Fruit fly (Drosophila melanogaster) whole organism, embryonic: ENCODE results near the gene SCCRO.
A peak's percentile ranks its signal among the peaks of the same experiment; 100 is the strongest.

Experiments used
- B-H2 ChIP-seq: fragments of 200-800 bp; sonication (Bioruptor generic); optimal IDR thresholded peaks from 2 replicates; lab custom pipeline; 2018; ENCODE audit warnings: missing biosample characterization, mild to moderate bottlenecking, missing genetic modification characterization
- BEAF-32 ChIP-seq: fragments of 200-800 bp; sonication (Bioruptor generic); optimal IDR thresholded peaks from 3 replicates; lab custom pipeline; 2017; ENCODE audit warnings: missing biosample characterization, missing genetic modification characterization, mild to moderate bottlenecking, moderate library complexity, missing genetic modification reagents
- CG11398 ChIP-seq: fragments of 200-800 bp; sonication (Bioruptor generic); optimal IDR thresholded peaks from 2 replicates; lab custom pipeline; 2016; ENCODE audit warnings: missing biosample characterization, missing genetic modification characterization
- CG12391 ChIP-seq: fragments of 200-800 bp; sonication (Bioruptor generic); optimal IDR thresholded peaks from 3 replicates; lab custom pipeline; 2018; ENCODE audit warnings: missing biosample characterization, mild to moderate bottlenecking, missing genetic modification characterization, moderate library complexity
- CG15073 ChIP-seq: fragments of 200-800 bp; sonication (Bioruptor generic); optimal IDR thresholded peaks from 2 replicates; lab custom pipeline; 2016; ENCODE audit warnings: missing biosample characterization, missing genetic modification characterization
- CG15479 ChIP-seq: fragments of 200-800 bp; sonication (Bioruptor generic); optimal IDR thresholded peaks from 3 replicates; lab custom pipeline; 2019; ENCODE audit warnings: missing biosample characterization, mild to moderate bottlenecking, missing genetic modification characterization, moderate library complexity
- CG16813 ChIP-seq: fragments of 200-800 bp; sonication (Bioruptor generic); IDR thresholded peaks from 3 replicates; pipeline ENCODE4 v1.3.6; 2022; ENCODE audit warnings: missing biosample characterization, missing genetic modification characterization; ENCODE audit not compliant: partially characterized antibody
- CG17359 ChIP-seq: fragments of 200-800 bp; sonication (Bioruptor generic); optimal IDR thresholded peaks from 3 replicates; lab custom pipeline; 2018; ENCODE audit warnings: missing biosample characterization, mild to moderate bottlenecking, missing genetic modification characterization, moderate library complexity
- CG17385 ChIP-seq: fragments of 200-800 bp; sonication (Bioruptor generic); optimal IDR thresholded peaks from 3 replicates; lab custom pipeline; 2018; ENCODE audit warnings: missing biosample characterization, mild to moderate bottlenecking, missing genetic modification characterization
- CG3163 ChIP-seq: fragments of 200-800 bp; sonication (Bioruptor generic); optimal IDR thresholded peaks from 3 replicates; lab custom pipeline; 2016; ENCODE audit warnings: missing biosample characterization, missing genetic modification characterization
- CG34376 ChIP-seq: fragments of 200-800 bp; sonication (Bioruptor generic); optimal IDR thresholded peaks from 2 replicates; lab custom pipeline; 2018; ENCODE audit warnings: missing biosample characterization, mild to moderate bottlenecking, missing genetic modification characterization
- CG6272 ChIP-seq: fragments of 200-800 bp; sonication (Bioruptor generic); IDR thresholded peaks from 2 replicates; pipeline ENCODE4 v1.3.6; 2022; ENCODE audit warnings: missing biosample characterization, missing genetic modification characterization
- CG6854 ChIP-seq: fragments of 200-800 bp; sonication (Bioruptor generic); optimal IDR thresholded peaks from 3 replicates; lab custom pipeline; 2017; ENCODE audit warnings: missing biosample characterization, mild to moderate bottlenecking, missing genetic modification characterization
- CG8359 ChIP-seq: fragments of 200-800 bp; sonication (Bioruptor generic); optimal IDR thresholded peaks from 2 replicates; lab custom pipeline; 2017; ENCODE audit warnings: missing biosample characterization, mild to moderate bottlenecking, missing genetic modification characterization, borderline replicate concordance
- CTCF ChIP-seq: fragments of 200-800 bp; sonication (Bioruptor generic); optimal IDR thresholded peaks from 2 replicates; lab custom pipeline; 2017; ENCODE audit warnings: missing biosample characterization, mild to moderate bottlenecking, missing genetic modification characterization, moderate library complexity
- CoRest ChIP-seq: fragments of 200-800 bp; sonication (Bioruptor generic); optimal IDR thresholded peaks from 3 replicates; lab custom pipeline; 2018; ENCODE audit warnings: missing biosample characterization, mild to moderate bottlenecking, missing genetic modification characterization, moderate library complexity
- CrebB ChIP-seq: fragments of 200-800 bp; sonication (Bioruptor generic); optimal IDR thresholded peaks from 3 replicates; lab custom pipeline; 2018; ENCODE audit warnings: missing biosample characterization, mild to moderate bottlenecking, missing genetic modification characterization
- Ets97D ChIP-seq: fragments of 200-800 bp; sonication (Bioruptor generic); optimal IDR thresholded peaks from 3 replicates; lab custom pipeline; 2016; ENCODE audit warnings: missing biosample characterization, missing genetic modification characterization
- Fer1 ChIP-seq: fragments of 200-800 bp; sonication (Bioruptor generic); optimal IDR thresholded peaks from 2 replicates; lab custom pipeline; 2017; ENCODE audit warnings: missing biosample characterization, mild to moderate bottlenecking, missing genetic modification characterization
- Med ChIP-seq: fragments of 200-800 bp; sonication (Bioruptor generic); peaks from one replicate; lab custom pipeline; 2016; ENCODE audit warnings: missing biosample characterization, missing genetic modification characterization, mild to moderate bottlenecking, inconsistent platforms, moderate library complexity
- Myb ChIP-seq: fragments of 200-800 bp; sonication (Bioruptor generic); optimal IDR thresholded peaks from 2 replicates; lab custom pipeline; 2016; ENCODE audit warnings: missing biosample characterization, missing genetic modification characterization
- NC2α ChIP-seq: fragments of 200-800 bp; sonication (Bioruptor generic); optimal IDR thresholded peaks from 2 replicates; lab custom pipeline; 2016; ENCODE audit warnings: missing biosample characterization, missing genetic modification characterization
- Sox100B ChIP-seq: fragments of 200-800 bp; sonication (Bioruptor generic); optimal IDR thresholded peaks from 3 replicates; lab custom pipeline; 2018; ENCODE audit warnings: missing biosample characterization, mild to moderate bottlenecking, missing genetic modification characterization
- Stat92E ChIP-seq, 3 experiments: fragments of >200 bp in 2 of 3; fragments of 200-800 bp in 1 of 3; sonication (Bioruptor generic) in 1 of 3; optimal IDR thresholded peaks; 2 replicates each; lab custom pipeline; 2017 to 2019; ENCODE audit warnings: missing biosample characterization in 3 of 3, missing genetic modification characterization in 3 of 3, mild to moderate bottlenecking in 1 of 3, moderate library complexity in 1 of 3
- TFAM ChIP-seq: fragments of 200-800 bp; sonication (Bioruptor generic); optimal IDR thresholded peaks from 2 replicates; lab custom pipeline; 2017; ENCODE audit warnings: missing biosample characterization, missing genetic modification characterization, inconsistent platforms
- amos ChIP-seq: fragments of 200-800 bp; sonication (Bioruptor generic); IDR thresholded peaks from 2 replicates; pipeline ENCODE4 v1.3.6; 2022; ENCODE audit warnings: missing biosample characterization, missing genetic modification characterization; ENCODE audit not compliant: partially characterized antibody
- ap ChIP-seq: fragments of 200-800 bp; sonication (Bioruptor generic); IDR thresholded peaks from 2 replicates; pipeline ENCODE4 v1.3.6; 2022; ENCODE audit warnings: missing biosample characterization, missing genetic modification characterization
- ara ChIP-seq: fragments of 200-800 bp; sonication (Bioruptor generic); IDR thresholded peaks from 2 replicates; pipeline ENCODE4 v1.3.6; 2022; ENCODE audit warnings: missing biosample characterization, missing genetic modification characterization
- bsh ChIP-seq, 2 experiments: fragments of 200-800 bp; sonication (Bioruptor generic); optimal IDR thresholded peaks; 2 replicates each; lab custom pipeline; 2017 to 2018; ENCODE audit warnings: mild to moderate bottlenecking in 2 of 2, missing biosample characterization in 2 of 2, missing genetic modification characterization in 2 of 2, moderate library complexity in 1 of 2
- ci ChIP-seq: fragments of 200-800 bp; sonication (Bioruptor generic); IDR thresholded peaks from 3 replicates; pipeline ENCODE4 v1.3.6; 2022; ENCODE audit warnings: missing biosample characterization, missing genetic modification characterization
- corto ChIP-seq: fragments of 200-800 bp; sonication (Bioruptor generic); optimal IDR thresholded peaks from 2 replicates; lab custom pipeline; 2016; ENCODE audit warnings: missing biosample characterization, mild to moderate bottlenecking, missing genetic modification characterization, moderate library complexity
- crol ChIP-seq: fragments of 200-800 bp; sonication (Bioruptor generic); IDR thresholded peaks from 2 replicates; pipeline ENCODE4 v1.3.6; 2022; ENCODE audit warnings: missing biosample characterization, missing genetic modification characterization
- da ChIP-seq: fragments of 200-800 bp; sonication (Bioruptor generic); optimal IDR thresholded peaks from 2 replicates; lab custom pipeline; 2016; ENCODE audit warnings: missing biosample characterization, missing genetic modification characterization
- disco-r ChIP-seq: fragments of 200-800 bp; sonication (Bioruptor generic); optimal IDR thresholded peaks from 2 replicates; lab custom pipeline; 2016; ENCODE audit warnings: missing biosample characterization, missing genetic modification characterization
- en ChIP-seq: fragments of 200-800 bp; sonication (Bioruptor generic); optimal IDR thresholded peaks from 2 replicates; lab custom pipeline; 2016; ENCODE audit warnings: missing biosample characterization, missing genetic modification characterization
- exex ChIP-seq: fragments of 200-800 bp; sonication (Bioruptor generic); optimal IDR thresholded peaks from 4 replicates; lab custom pipeline; 2018; ENCODE audit warnings: missing biosample characterization, mild to moderate bottlenecking, missing genetic modification characterization, moderate library complexity
- fd64A ChIP-seq: fragments of 200-800 bp; sonication (Bioruptor generic); optimal IDR thresholded peaks from 3 replicates; lab custom pipeline; 2018; ENCODE audit warnings: missing biosample characterization, mild to moderate bottlenecking, missing genetic modification characterization
- nerfin-2 ChIP-seq: fragments of 200-800 bp; sonication (Bioruptor generic); IDR thresholded peaks from 2 replicates; pipeline ENCODE4 v1.3.6; 2022; ENCODE audit warnings: missing biosample characterization, missing genetic modification characterization; ENCODE audit not compliant: partially characterized antibody
- odd ChIP-seq: fragments of 200-800 bp; sonication (Bioruptor generic); optimal IDR thresholded peaks from 2 replicates; lab custom pipeline; 2017; ENCODE audit warnings: missing biosample characterization, mild to moderate bottlenecking, missing genetic modification characterization
- phol ChIP-seq: fragments of 200-800 bp; sonication (Bioruptor generic); optimal IDR thresholded peaks from 3 replicates; lab custom pipeline; 2018; ENCODE audit warnings: missing biosample characterization, mild to moderate bottlenecking, missing genetic modification characterization, moderate library complexity
- schlank ChIP-seq: fragments of 200-800 bp; sonication (Bioruptor generic); optimal IDR thresholded peaks from 2 replicates; lab custom pipeline; 2018; ENCODE audit warnings: missing biosample characterization, mild to moderate bottlenecking, missing genetic modification characterization
- sisA ChIP-seq: fragments of 200-800 bp; sonication (Bioruptor generic); IDR thresholded peaks from 2 replicates; pipeline ENCODE4 v1.3.6; 2022; ENCODE audit warnings: missing biosample characterization, missing genetic modification characterization
- slbo ChIP-seq: fragments of 200-800 bp; sonication (Bioruptor generic); IDR thresholded peaks from 2 replicates; pipeline ENCODE4 v1.3.6; 2022; ENCODE audit warnings: missing biosample characterization, missing genetic modification characterization
- so ChIP-seq: fragments of 200-800 bp; sonication (Bioruptor generic); IDR thresholded peaks from 3 replicates; pipeline ENCODE4 v1.3.6; 2022; ENCODE audit warnings: missing biosample characterization, missing genetic modification characterization
- sr ChIP-seq: fragments of 200-800 bp; sonication (Bioruptor generic); IDR thresholded peaks from 3 replicates; pipeline ENCODE4 v1.3.6; 2022; ENCODE audit warnings: missing biosample characterization, missing genetic modification characterization
- unc-4 ChIP-seq: fragments of 200-800 bp; sonication (Bioruptor generic); IDR thresholded peaks from 2 replicates; pipeline ENCODE4 v1.3.6; 2022; ENCODE audit warnings: missing biosample characterization, missing genetic modification characterization; ENCODE audit not compliant: partially characterized antibody
- zen2 ChIP-seq: fragments of 200-800 bp; sonication (Bioruptor generic); IDR thresholded peaks from 3 replicates; pipeline ENCODE4 v1.3.6; 2022; ENCODE audit warnings: missing biosample characterization, missing genetic modification characterization; ENCODE audit not compliant: partially characterized antibody
- zf30C ChIP-seq: fragments of 200-800 bp; sonication (Bioruptor generic); optimal IDR thresholded peaks from 3 replicates; lab custom pipeline; 2018; ENCODE audit warnings: missing biosample characterization, mild to moderate bottlenecking, missing genetic modification characterization

The SCCRO gene

DNA sequence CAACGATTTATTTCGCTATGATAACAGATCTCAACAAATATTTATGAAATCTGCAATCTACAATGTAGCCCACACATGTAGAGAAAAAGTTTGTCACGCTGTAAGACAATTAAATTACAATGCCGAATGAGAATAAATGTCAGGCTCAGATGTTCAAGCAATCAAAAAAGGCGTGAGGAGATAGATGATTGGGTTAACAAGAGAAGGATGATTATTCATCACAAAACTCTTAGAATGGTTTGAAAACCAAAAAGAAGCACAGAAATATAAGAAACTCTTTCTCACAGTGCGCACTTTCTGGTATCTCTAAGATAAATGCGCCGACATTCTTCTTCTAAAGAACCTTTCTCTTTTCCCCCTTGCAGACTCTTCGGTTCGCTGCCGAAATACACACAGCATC, 36.8 kb downstream of the SCCRO start (continued):
- TF ChIP-seq so (no peak), CG12391 (peak; percentile 21), ci (GFP tag; lab: Robert Waterston, UW) (0 out of 3 replicates have a peak, but pooled peaks have one; percentile 63), corto (GFP tag; lab: Kevin White, UChicago) (no peak), CG17359 (tag; lab: Kevin White, UChicago) (peak; percentile 4), CG6854 (no peak), CrebB (no peak), crol (GFP tag; lab: Robert Waterston, UW) (0 out of 2 replicates have a peak, but pooled peaks have one; percentile 17), bsh (GFP tag; optimal IDR thresholded peaks at IDR 0.05; lab: Kevin White, UChicago) (peak in 1 of 2 experiments; percentile 50), CG17385 (GFP tag; lab: Kevin White, UChicago) (peak; percentile 10)

DNA sequence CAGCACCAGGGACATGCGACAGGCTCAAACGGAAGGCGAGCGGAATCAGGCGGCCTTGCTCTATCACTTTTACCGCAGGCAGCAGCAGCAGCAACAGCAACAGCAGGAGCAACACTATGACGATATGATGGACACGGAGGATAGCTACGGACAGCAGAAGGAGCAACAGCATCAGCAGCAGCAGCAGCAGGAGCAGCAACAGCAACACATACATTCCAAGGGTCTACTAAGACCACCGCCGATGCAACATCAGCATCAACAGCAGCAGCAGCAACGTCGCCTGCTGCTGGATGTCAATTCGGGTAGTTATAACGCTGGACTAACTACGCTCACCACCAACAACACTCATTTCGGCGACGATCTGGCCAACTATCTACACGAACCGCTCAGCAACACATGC, 41.8 kb downstream of the SCCRO start:
- no peak for TF ChIP-seq CTCF (GFP tag; lab: Kevin White, UChicago)
- TF ChIP-seq Med (GFP tag; lab: Kevin White, UChicago) = peak; percentile 51

DNA sequence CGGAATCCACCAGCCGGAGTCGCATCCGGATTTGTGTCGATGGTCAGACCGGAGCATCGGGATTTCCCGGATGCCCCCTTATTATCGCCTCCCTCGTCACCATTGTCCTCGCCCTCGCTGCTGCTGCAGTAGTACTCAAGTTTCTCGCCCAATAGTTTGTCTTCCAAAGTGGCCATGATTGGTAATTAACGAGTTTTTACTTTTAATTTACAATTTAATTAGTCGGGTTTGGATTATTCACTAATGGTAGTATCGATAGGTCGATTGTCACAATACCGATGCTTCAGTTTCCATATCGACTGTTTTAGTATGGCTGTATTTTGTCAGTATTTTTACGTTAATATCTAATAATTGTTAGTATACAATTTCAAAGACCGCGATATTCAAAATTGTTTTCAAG, 46.9 kb downstream of the SCCRO start, which contains the start of gene CG7650:
Gene CG7650 (minus strand): TSS at position 278 of the 400 bp plus-strand sequence.
- TF ChIP-seq schlank (tag; lab: Kevin White, UChicago) = no peak
- TF ChIP-seq Ets97D (GFP tag; lab: Kevin White, UChicago) = peak; percentile 12
- TF ChIP-seq BEAF-32 (GFP tag; lab: Kevin White, UChicago) = peak; percentile 87
- TF ChIP-seq disco-r (GFP tag; lab: Kevin White, UChicago) = no peak
- TF ChIP-seq CG6272 (GFP tag; lab: Robert Waterston, UW) = no peak
- TF ChIP-seq CG11398 (GFP tag; lab: Kevin White, UChicago) = no peak
- no peak for TF ChIP-seq odd (GFP tag; lab: Kevin White, UChicago)
- peak; percentile 94 for TF ChIP-seq unc-4 (GFP tag; lab: Robert Waterston, UW)
- no peak for TF ChIP-seq ara (GFP tag; lab: Robert Waterston, UW)
- no peak for TF ChIP-seq Sox100B (GFP tag; lab: Kevin White, UChicago)
- no peak for TF ChIP-seq da (GFP tag; lab: Kevin White, UChicago)
- no peak for TF ChIP-seq en (GFP tag; lab: Kevin White, UChicago)
- TF ChIP-seq nerfin-2 (GFP tag; lab: Robert Waterston, UW) = peak; percentile 60; the same call in 1 of the 2 replicates
- TF ChIP-seq CG15479 = no peak
- TF ChIP-seq CG3163 (GFP tag; lab: Kevin White, UChicago) = no peak
- TF ChIP-seq Myb (GFP tag; lab: Kevin White, UChicago) = peak; percentile 28
- no peak for TF ChIP-seq CG15073
- TF ChIP-seq Stat92E (GFP tag; optimal IDR thresholded peaks at IDR 0.05; lab: Kevin White, UChicago) = peak in 1 of 3 experiments; percentile 65
- TF ChIP-seq B-H2 = no peak
- no peak for TF ChIP-seq CoRest (tag; lab: Kevin White, UChicago)
- peak; percentile 16 for TF ChIP-seq Fer1 (GFP tag; lab: Kevin White, UChicago)
- TF ChIP-seq exex (tag; lab: Kevin White, UChicago) = peak; percentile 68
- no peak for TF ChIP-seq fd64A
- peak; percentile 77 for TF ChIP-seq CG16813 (GFP tag; lab: Robert Waterston, UW)
- no peak for TF ChIP-seq zf30C (GFP tag; lab: Kevin White, UChicago)
- TF ChIP-seq bsh (GFP tag; optimal IDR thresholded peaks at IDR 0.05; lab: Kevin White, UChicago) = no peak
- no peak for TF ChIP-seq ap (GFP tag; lab: Robert Waterston, UW)
- peak; percentile 9 for TF ChIP-seq phol
- no peak for TF ChIP-seq CG8359 (GFP tag; lab: Kevin White, UChicago)
- no peak for TF ChIP-seq NC2α (GFP tag; lab: Kevin White, UChicago)
- no peak for TF ChIP-seq TFAM
- TF ChIP-seq slbo = no peak
- TF ChIP-seq zen2 (GFP tag; lab: Robert Waterston, UW) = peak; percentile 93
- peak; percentile 92 for TF ChIP-seq amos (GFP tag; lab: Robert Waterston, UW)
- TF ChIP-seq sisA = no peak
- no peak for TF ChIP-seq CG34376 (GFP tag; lab: Kevin White, UChicago)
- no peak for TF ChIP-seq sr
